Fruit fly (Drosophila melanogaster): ENCODE measurements around the gene CG14013.

dm6 chr2L:5546518-5547287 is 6.9 kb downstream of the CG14013 start, which contains the start of gene Oscillin:
- TF ChIP-seq CG8301 (tag; optimal IDR thresholded peaks at IDR 0.05) (peak; percentile 77), CG10348 (GFP tag; IDR thresholded peaks at IDR 0.05) (no peak), CG14655 (GFP tag; optimal IDR thresholded peaks at IDR 0.05) (peak; percentile 89), CG13204 (GFP tag; optimal IDR thresholded peaks at IDR 0.05) (no peak), Pif1A (GFP tag; optimal IDR thresholded peaks at IDR 0.05) (peak; percentile 67), CG17806 (tag; optimal IDR thresholded peaks at IDR 0.05) (peak; percentile 76), Pif1B (GFP tag; optimal IDR thresholded peaks at IDR 0.05) (peak; percentile 73), gl (tag; optimal IDR thresholded peaks at IDR 0.05) (no peak), D1 (tag; optimal IDR thresholded peaks at IDR 0.05) (no peak), Ets98B (GFP tag; IDR thresholded peaks at IDR 0.05) (0 out of 2 replicates have a peak, but pooled peaks have one; percentile 34), CG9948 (tag; optimal IDR thresholded peaks at IDR 0.05) (peak; percentile 56), CG32121 (GFP tag; IDR thresholded peaks at IDR 0.05) (peak; percentile 79), CG4496 (GFP tag; IDR thresholded peaks at IDR 0.05) (peak; percentile 46; the same call in 1 of the 3 replicates)

Data from whole organism, pupa.